Fruit fly (Drosophila melanogaster) whole organism, prepupa: Measurements from ENCODE around the gene CG7903.
A peak's percentile ranks its signal among the peaks of the same experiment; 100 is the strongest.

ENCODE experiments used
- Blimp-1 ChIP-seq: fragments of 200-800 bp; sonication (Bioruptor generic); optimal IDR thresholded peaks from 3 replicates; lab custom pipeline; 2017; ENCODE audit warnings: missing biosample characterization, missing genetic modification characterization, mild to moderate bottlenecking, moderate library complexity, missing genetic modification reagents
- CG10631 ChIP-seq: fragments of 200-800 bp; sonication (Bioruptor generic); optimal IDR thresholded peaks from 2 replicates; lab custom pipeline; 2016; ENCODE audit warnings: missing biosample characterization, missing genetic modification characterization
- CG10669 ChIP-seq: fragments of 200-800 bp; sonication (Bioruptor generic); optimal IDR thresholded peaks from 3 replicates; lab custom pipeline; 2018; ENCODE audit warnings: missing biosample characterization, mild to moderate bottlenecking, missing genetic modification characterization, moderate library complexity
- CG11294 ChIP-seq: fragments of 200-800 bp; sonication (Bioruptor generic); IDR thresholded peaks from 2 replicates; pipeline ENCODE4 v1.3.6; 2022; ENCODE audit warnings: missing biosample characterization, missing genetic modification characterization
- CG3032 ChIP-seq: fragments of 200-800 bp; optimal IDR thresholded peaks from 2 replicates; lab custom pipeline; 2019; ENCODE audit warnings: missing biosample characterization, mild to moderate bottlenecking, missing genetic modification characterization, moderate library complexity
- CG31627 ChIP-seq: fragments of 200-800 bp; sonication (Bioruptor generic); optimal IDR thresholded peaks from 3 replicates; lab custom pipeline; 2016; ENCODE audit warnings: missing biosample characterization, missing genetic modification characterization
- CG34406 ChIP-seq: fragments of 200-800 bp; sonication (Bioruptor generic); optimal IDR thresholded peaks from 3 replicates; lab custom pipeline; 2016; ENCODE audit warnings: missing biosample characterization, missing genetic modification characterization
- CG3919 ChIP-seq: fragments of 200-800 bp; sonication (Bioruptor generic); optimal IDR thresholded peaks from 3 replicates; lab custom pipeline; 2016; ENCODE audit warnings: missing biosample characterization, missing genetic modification characterization
- CG4318 ChIP-seq: fragments of 200-800 bp; sonication (Bioruptor generic); optimal IDR thresholded peaks from 3 replicates; lab custom pipeline; 2017; ENCODE audit warnings: missing biosample characterization, mild to moderate bottlenecking, missing genetic modification characterization
- CG6163 ChIP-seq: fragments of 200-800 bp; sonication (Bioruptor generic); IDR thresholded peaks from 3 replicates; pipeline ENCODE4 v1.3.6; 2022; ENCODE audit warnings: missing biosample characterization, missing genetic modification characterization
- CG6276 ChIP-seq: fragments of 200-800 bp; sonication (Bioruptor generic); optimal IDR thresholded peaks from 2 replicates; lab custom pipeline; 2017; ENCODE audit warnings: missing biosample characterization, mild to moderate bottlenecking, missing genetic modification characterization
- CG7368 ChIP-seq: fragments of 200-800 bp; sonication (Bioruptor generic); optimal IDR thresholded peaks from 3 replicates; lab custom pipeline; 2016; ENCODE audit warnings: missing biosample characterization, missing genetic modification characterization
- CG8119 ChIP-seq: fragments of 200-800 bp; sonication (Bioruptor generic); IDR thresholded peaks from 3 replicates; pipeline ENCODE4 v1.3.6; 2022; ENCODE audit warnings: missing biosample characterization, missing genetic modification characterization
- CG8319 ChIP-seq: fragments of 200-800 bp; sonication (Bioruptor generic); optimal IDR thresholded peaks from 3 replicates; lab custom pipeline; 2016; ENCODE audit warnings: missing biosample characterization, missing genetic modification characterization
- CG9139 ChIP-seq: fragments of 200-800 bp; sonication (Bioruptor generic); optimal IDR thresholded peaks from 3 replicates; lab custom pipeline; 2017; ENCODE audit warnings: missing biosample characterization, mild to moderate bottlenecking, missing genetic modification characterization
- Eip78C ChIP-seq: fragments of 200-800 bp; sonication (Bioruptor generic); peaks from one replicate; lab custom pipeline; 2016; ENCODE audit warnings: missing biosample characterization, missing genetic modification characterization
- Eip93F ChIP-seq: fragments of 200-800 bp; sonication (Bioruptor generic); optimal IDR thresholded peaks from 2 replicates; lab custom pipeline; 2016; ENCODE audit warnings: missing biosample characterization, mild to moderate bottlenecking, missing genetic modification characterization
- Ets21C ChIP-seq: fragments of 200-800 bp; sonication (Bioruptor generic); optimal IDR thresholded peaks from 3 replicates; lab custom pipeline; 2016; ENCODE audit warnings: missing biosample characterization, missing genetic modification characterization
- Hr4 ChIP-seq: fragments of 200-800 bp; sonication (Bioruptor generic); optimal IDR thresholded peaks from 3 replicates; lab custom pipeline; 2016; ENCODE audit warnings: missing biosample characterization, missing genetic modification characterization
- Lpt ChIP-seq: fragments of 200-800 bp; sonication (Bioruptor generic); optimal IDR thresholded peaks from 3 replicates; lab custom pipeline; 2016; ENCODE audit warnings: missing biosample characterization, missing genetic modification characterization
- OdsH ChIP-seq: fragments of 200-800 bp; sonication (Bioruptor generic); optimal IDR thresholded peaks from 3 replicates; lab custom pipeline; 2016; ENCODE audit warnings: missing biosample characterization, missing genetic modification characterization
- Sox102F ChIP-seq: fragments of 200-800 bp; sonication (Bioruptor generic); optimal IDR thresholded peaks from 2 replicates; lab custom pipeline; 2016; ENCODE audit warnings: missing biosample characterization, mild to moderate bottlenecking, missing genetic modification characterization
- Sox14 ChIP-seq: fragments of 200-800 bp; sonication (Bioruptor generic); optimal IDR thresholded peaks from 3 replicates; lab custom pipeline; 2016; ENCODE audit warnings: missing biosample characterization, missing genetic modification characterization
- Sox15 ChIP-seq: fragments of 200-800 bp; sonication (Bioruptor generic); optimal IDR thresholded peaks from 3 replicates; lab custom pipeline; 2016; ENCODE audit warnings: missing biosample characterization, missing genetic modification characterization
- achi ChIP-seq: fragments of 200-800 bp; sonication (Bioruptor generic); optimal IDR thresholded peaks from 3 replicates; lab custom pipeline; 2016; ENCODE audit warnings: missing biosample characterization, missing genetic modification characterization
- acj6 ChIP-seq: fragments of 200-800 bp; sonication (Bioruptor generic); optimal IDR thresholded peaks from 3 replicates; lab custom pipeline; 2016; ENCODE audit warnings: missing biosample characterization, missing genetic modification characterization
- dsx ChIP-seq: fragments of 200-800 bp; optimal IDR thresholded peaks from 3 replicates; lab custom pipeline; 2019; ENCODE audit warnings: missing biosample characterization, mild to moderate bottlenecking, missing genetic modification characterization, moderate library complexity; ENCODE audit not compliant: poor library complexity, severe bottlenecking
- esn ChIP-seq: fragments of 200-800 bp; sonication (Bioruptor generic); optimal IDR thresholded peaks from 2 replicates; lab custom pipeline; 2016; ENCODE audit warnings: missing biosample characterization, mild to moderate bottlenecking, missing genetic modification characterization, moderate library complexity
- fd59A ChIP-seq: fragments of 200-800 bp; sonication (Bioruptor generic); optimal IDR thresholded peaks from 2 replicates; lab custom pipeline; 2017; ENCODE audit warnings: missing biosample characterization, mild to moderate bottlenecking, missing genetic modification characterization, missing genetic modification reagents
- fd85E ChIP-seq: fragments of 200-800 bp; sonication (Bioruptor generic); optimal IDR thresholded peaks from 3 replicates; lab custom pipeline; 2016; ENCODE audit warnings: missing biosample characterization, missing genetic modification characterization
- lz ChIP-seq: fragments of 200-800 bp; sonication (Bioruptor generic); optimal IDR thresholded peaks from 3 replicates; lab custom pipeline; 2016; ENCODE audit warnings: missing biosample characterization, missing genetic modification characterization
- pdm3 ChIP-seq: fragments of 200-800 bp; sonication (Bioruptor generic); optimal IDR thresholded peaks from 3 replicates; lab custom pipeline; 2016; ENCODE audit warnings: missing biosample characterization, missing genetic modification characterization
- salr ChIP-seq, 2 experiments: fragments of 200-800 bp; sonication (Bioruptor generic); optimal IDR thresholded peaks; 3 replicates each; lab custom pipeline; 2016 to 2018; ENCODE audit warnings: missing biosample characterization in 2 of 2, missing genetic modification characterization in 2 of 2, mild to moderate bottlenecking in 1 of 2
- spab ChIP-seq: fragments of 200-800 bp; sonication (Bioruptor generic); optimal IDR thresholded peaks from 2 replicates; lab custom pipeline; 2017; ENCODE audit warnings: missing biosample characterization, mild to moderate bottlenecking, missing genetic modification characterization, missing genetic modification reagents
- ss ChIP-seq, 2 experiments: fragments of 200-800 bp; sonication (Bioruptor generic); optimal IDR thresholded peaks; 2 replicates in 1 of 2; 3 replicates in 1 of 2; lab custom pipeline; 2017 to 2018; ENCODE audit warnings: mild to moderate bottlenecking in 2 of 2, missing biosample characterization in 2 of 2, missing genetic modification characterization in 2 of 2, moderate library complexity in 1 of 2
- vri ChIP-seq: fragments of 200-800 bp; sonication (Bioruptor generic); optimal IDR thresholded peaks from 3 replicates; lab custom pipeline; 2016; ENCODE audit warnings: missing biosample characterization, mild to moderate bottlenecking, missing genetic modification characterization

CG7903 gene

DNA sequence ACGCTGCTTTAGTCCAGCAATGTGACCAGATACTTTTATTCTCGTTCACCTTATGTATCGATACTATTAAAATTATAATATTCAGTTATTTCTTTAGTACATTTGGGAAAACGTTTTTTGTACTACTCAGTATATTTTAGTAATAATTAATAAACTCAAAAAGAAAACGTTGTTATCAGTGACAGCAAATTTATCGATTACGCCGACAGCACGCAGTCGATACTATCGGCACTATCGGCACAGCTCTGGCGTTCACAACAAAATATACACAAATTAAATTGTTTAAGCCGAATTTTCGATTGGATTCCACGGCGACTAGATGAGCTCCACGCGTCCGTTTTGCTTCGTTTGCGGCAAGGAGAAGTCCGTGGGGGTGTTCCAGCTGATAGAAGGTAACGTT lies 44.5 kb upstream of the CG7903 start, which contains the start of the genes janA, Sry-alpha and Sry-beta:
janA (minus strand) TSS at position 40 of the 400 bp plus-strand sequence.
Sry-alpha (plus strand) TSS at position 226 of the 400 bp plus-strand sequence.
Sry-beta (plus strand) TSS at position 226 of the 400 bp plus-strand sequence.
- TF ChIP-seq CG7368 (GFP tag; lab: Kevin White, UChicago), result no peak
- no peak for TF ChIP-seq CG8119 (GFP tag; lab: Robert Waterston, UW)
- TF ChIP-seq Hr4, result no peak
- TF ChIP-seq CG11294, result no peak
- TF ChIP-seq Sox15 (GFP tag; lab: Kevin White, UChicago), result no peak
- no peak for TF ChIP-seq Ets21C (GFP tag; lab: Kevin White, UChicago)
- TF ChIP-seq Sox102F (GFP tag; lab: Kevin White, UChicago), result no peak
- TF ChIP-seq CG9139 (GFP tag; lab: Kevin White, UChicago), result no peak
- TF ChIP-seq Blimp-1 (GFP tag; lab: Kevin White, UChicago), result no peak
- peak; percentile 45 for TF ChIP-seq esn (GFP tag; lab: Kevin White, UChicago)
- TF ChIP-seq lz (GFP tag; lab: Kevin White, UChicago), result no peak
- no peak for TF ChIP-seq acj6 (GFP tag; lab: Kevin White, UChicago)
- TF ChIP-seq pdm3 (GFP tag; lab: Kevin White, UChicago), result no peak
- no peak for TF ChIP-seq fd59A (GFP tag; lab: Kevin White, UChicago)
- no peak for TF ChIP-seq Eip78C (GFP tag; lab: Kevin White, UChicago)
- TF ChIP-seq CG31627 (GFP tag; lab: Kevin White, UChicago), result no peak
- TF ChIP-seq CG3032, result peak; percentile 18
- no peak for TF ChIP-seq CG6163 (GFP tag; lab: Robert Waterston, UW)
- TF ChIP-seq Eip93F, result no peak
- TF ChIP-seq CG8319 (GFP tag; lab: Kevin White, UChicago), result no peak
- peak; percentile 91 for TF ChIP-seq dsx (GFP tag; lab: Kevin White, UChicago)
- no peak for TF ChIP-seq OdsH
- TF ChIP-seq fd85E (GFP tag; lab: Kevin White, UChicago), result no peak
- TF ChIP-seq Sox14 (GFP tag; lab: Kevin White, UChicago), result no peak
- TF ChIP-seq CG6276 (GFP tag; lab: Kevin White, UChicago), result no peak
- no peak for TF ChIP-seq CG10631 (GFP tag; lab: Kevin White, UChicago)

DNA sequence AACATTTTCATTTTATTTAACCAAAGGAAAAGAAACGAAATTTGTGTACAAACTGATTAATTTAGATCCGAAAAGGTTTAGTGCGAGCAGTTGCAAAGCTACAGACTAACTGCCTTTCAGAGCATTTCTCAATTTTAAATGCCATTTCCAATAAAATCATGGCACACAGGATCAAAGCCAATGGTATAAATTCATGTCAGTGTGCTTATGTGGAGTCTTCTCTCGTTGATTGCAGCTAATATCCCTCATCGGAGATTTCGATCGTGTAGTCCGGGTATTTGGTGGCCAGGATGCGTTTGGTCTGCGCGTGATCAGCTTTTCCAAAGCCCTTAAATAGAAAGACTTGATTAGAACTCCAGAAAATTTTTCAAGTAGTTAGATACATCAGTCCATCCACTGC lies 43.6 kb upstream of the CG7903 start, which contains the start of gene janB:
janB (minus strand) TSS at position 101 of the 400 bp plus-strand sequence.
- TF ChIP-seq dsx (GFP tag; lab: Kevin White, UChicago), result no peak
- no peak for TF ChIP-seq acj6 (GFP tag; lab: Kevin White, UChicago)
- TF ChIP-seq vri (GFP tag; lab: Kevin White, UChicago), result no peak
- TF ChIP-seq Ets21C (GFP tag; lab: Kevin White, UChicago), result no peak
- TF ChIP-seq CG8119 (GFP tag; lab: Robert Waterston, UW), result no peak
- TF ChIP-seq Blimp-1 (GFP tag; lab: Kevin White, UChicago), result no peak
- TF ChIP-seq CG31627 (GFP tag; lab: Kevin White, UChicago), result no peak
- TF ChIP-seq CG10631 (GFP tag; lab: Kevin White, UChicago), result no peak
- no peak for TF ChIP-seq CG6276 (GFP tag; lab: Kevin White, UChicago)
- no peak for TF ChIP-seq Eip93F
- no peak for TF ChIP-seq CG4318 (GFP tag; lab: Kevin White, UChicago)
- TF ChIP-seq achi, result no peak
- no peak for TF ChIP-seq ss (GFP tag; optimal IDR thresholded peaks at IDR 0.05; lab: Kevin White, UChicago)

DNA sequence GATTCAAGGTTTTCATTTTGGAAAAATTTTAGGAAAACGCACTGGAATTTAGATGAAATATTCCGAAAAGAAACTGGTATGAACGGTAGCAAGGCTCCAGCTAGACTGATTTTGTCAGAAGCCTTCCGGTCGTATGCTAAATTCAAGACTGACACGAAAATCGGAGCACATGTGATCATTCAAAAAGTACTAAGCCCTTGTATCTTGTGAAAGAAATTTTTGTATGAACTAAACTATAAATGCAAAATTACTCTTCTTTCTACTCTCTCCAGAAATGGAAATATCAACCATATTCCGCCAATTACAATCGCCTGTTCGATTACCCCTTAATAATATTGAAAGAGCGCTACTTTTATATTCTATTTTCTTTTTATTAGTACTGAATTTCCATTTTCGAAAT lies 42.6 kb upstream of the CG7903 start, which contains the start of gene ocn:
ocn (minus strand) TSS at position 101 of the 400 bp plus-strand sequence.
- no peak for TF ChIP-seq CG31627 (GFP tag; lab: Kevin White, UChicago)
- TF ChIP-seq CG34406 (GFP tag; lab: Kevin White, UChicago), result no peak
- no peak for TF ChIP-seq salr (GFP tag; optimal IDR thresholded peaks at IDR 0.05; lab: Kevin White, UChicago)
- TF ChIP-seq Sox15 (GFP tag; lab: Kevin White, UChicago), result no peak
- TF ChIP-seq spab (GFP tag; lab: Kevin White, UChicago), result no peak
- no peak for TF ChIP-seq dsx (GFP tag; lab: Kevin White, UChicago)
- no peak for TF ChIP-seq CG3919 (GFP tag; lab: Kevin White, UChicago)
- TF ChIP-seq CG10669 (GFP tag; lab: Kevin White, UChicago), result no peak
- TF ChIP-seq esn (GFP tag; lab: Kevin White, UChicago), result no peak
- TF ChIP-seq achi, result no peak
- no peak for TF ChIP-seq Lpt
